Worm (Caenorhabditis elegans): ENCODE measurements around the gene pat-12.

Gene pat-12

DNA sequence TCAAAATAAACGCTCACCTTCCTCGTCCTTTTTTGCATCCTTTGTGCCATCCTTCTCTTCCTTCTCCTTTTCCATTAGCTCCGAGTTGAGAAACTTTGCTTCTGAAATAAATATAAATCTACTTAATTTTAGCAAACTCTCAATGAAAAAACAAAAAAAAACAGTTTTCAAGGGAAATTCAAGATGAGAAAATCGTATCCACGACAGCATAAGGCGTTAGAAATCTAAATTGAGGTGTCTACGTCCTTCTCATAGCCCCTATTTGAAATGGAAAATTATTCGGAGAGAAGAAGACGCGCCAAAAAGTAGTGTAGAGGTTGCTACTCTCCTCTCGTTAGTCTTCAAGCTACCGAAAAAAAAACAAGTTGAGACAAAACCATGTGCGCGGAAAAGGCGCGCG, at the start of gene pat-12:
Gene pat-12, minus strand, starts transcription at position 101 of the 400 bp plus-strand sequence.
- TF ChIP-seq unc-55 (GFP tag; optimal IDR thresholded peaks at IDR 0.05) (no peak), ZK546.5 (tag; optimal IDR thresholded peaks at IDR 0.05) (no peak), lin-11 (tag; optimal IDR thresholded peaks at IDR 0.05) (no peak), unc-39 (tag; optimal IDR thresholded peaks at IDR 0.05) (no peak), lin-13 (GFP tag; optimal IDR thresholded peaks at IDR 0.05) (no peak), alr-1 (tag; optimal IDR thresholded peaks at IDR 0.05) (no peak), C34F6.9 (tag; optimal IDR thresholded peaks at IDR 0.05) (no peak), egl-27 (tag; optimal IDR thresholded peaks at IDR 0.05) (no peak), unc-62 (GFP tag; optimal IDR thresholded peaks at IDR 0.05) (no peak)

DNA sequence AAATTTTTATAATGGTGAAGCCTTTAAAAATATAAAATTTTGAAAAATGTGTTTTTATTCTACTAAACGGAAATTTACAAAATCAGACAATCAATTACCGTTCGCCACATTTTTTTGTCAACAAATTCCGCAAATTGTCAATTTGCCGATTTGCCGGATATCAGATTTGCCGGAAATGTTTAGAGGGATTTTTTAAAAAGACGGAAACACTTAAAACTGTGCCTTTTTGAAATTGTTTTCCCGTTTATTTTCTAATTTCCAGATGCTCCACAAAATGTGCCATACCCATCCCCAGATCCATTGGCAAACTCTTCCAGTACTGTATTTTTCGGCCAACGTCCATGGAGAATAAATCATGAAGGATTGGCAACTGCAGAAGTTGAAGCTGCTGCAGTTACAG, 45.3 kb upstream of the pat-12 start:
- TF ChIP-seq alr-1 (tag; optimal IDR thresholded peaks at IDR 0.05) (no peak), Y55F3AM.14 (GFP tag; optimal IDR thresholded peaks at IDR 0.05) (no peak), nhr-23 (tag; optimal IDR thresholded peaks at IDR 0.05) (no peak)

ce11 chrIII:794984-795596, 42.9 kb upstream of the pat-12 start, which contains the start of gene trpp-11:
TSS of gene trpp-11 (plus strand) at chrIII:795136.
- no peak for TF ChIP-seq ZK546.5 (tag; optimal IDR thresholded peaks at IDR 0.05)
- TF ChIP-seq snpc-4 (tag; optimal IDR thresholded peaks at IDR 0.05): no peak
- TF ChIP-seq dmd-4 (tag; optimal IDR thresholded peaks at IDR 0.05): no peak
- no peak for TF ChIP-seq lin-11 (tag; optimal IDR thresholded peaks at IDR 0.05)
- no peak for TF ChIP-seq sma-9 (GFP tag; optimal IDR thresholded peaks at IDR 0.05)
- TF ChIP-seq sma-9 (tag; optimal IDR thresholded peaks at IDR 0.05): no peak
- no peak for TF ChIP-seq unc-55 (GFP tag; optimal IDR thresholded peaks at IDR 0.05)
- TF ChIP-seq nhr-25 (tag; optimal IDR thresholded peaks at IDR 0.05): no peak
- no peak for TF ChIP-seq gmeb-1 (tag; optimal IDR thresholded peaks at IDR 0.05)
- TF ChIP-seq unc-62 (GFP tag; optimal IDR thresholded peaks at IDR 0.05): no peak
- TF ChIP-seq Y55F3AM.14 (GFP tag; optimal IDR thresholded peaks at IDR 0.05): no peak
- no peak for TF ChIP-seq alr-1 (tag; optimal IDR thresholded peaks at IDR 0.05)
- TF ChIP-seq lin-39 (tag; optimal IDR thresholded peaks at IDR 0.05): no peak
- TF ChIP-seq nhr-237 (tag; optimal IDR thresholded peaks at IDR 0.05): no peak
- TF ChIP-seq zag-1 (tag; optimal IDR thresholded peaks at IDR 0.05): no peak
- TF ChIP-seq nhr-11 (tag; optimal IDR thresholded peaks at IDR 0.05): no peak
- no peak for TF ChIP-seq ceh-16 (tag; optimal IDR thresholded peaks at IDR 0.05)
- TF ChIP-seq sem-4 (tag; optimal IDR thresholded peaks at IDR 0.05): no peak

- TF ChIP-seq unc-55 (GFP tag; optimal IDR thresholded peaks at IDR 0.05) (no peak), nhr-77 (tag; optimal IDR thresholded peaks at IDR 0.05) (no peak)
Measured at ce11 chrIII:794000-794399, 41.8 kb upstream of the pat-12 start, which contains the start of gene rps-29. TSS of gene rps-29 (plus strand) at chrIII:794300.

DNA sequence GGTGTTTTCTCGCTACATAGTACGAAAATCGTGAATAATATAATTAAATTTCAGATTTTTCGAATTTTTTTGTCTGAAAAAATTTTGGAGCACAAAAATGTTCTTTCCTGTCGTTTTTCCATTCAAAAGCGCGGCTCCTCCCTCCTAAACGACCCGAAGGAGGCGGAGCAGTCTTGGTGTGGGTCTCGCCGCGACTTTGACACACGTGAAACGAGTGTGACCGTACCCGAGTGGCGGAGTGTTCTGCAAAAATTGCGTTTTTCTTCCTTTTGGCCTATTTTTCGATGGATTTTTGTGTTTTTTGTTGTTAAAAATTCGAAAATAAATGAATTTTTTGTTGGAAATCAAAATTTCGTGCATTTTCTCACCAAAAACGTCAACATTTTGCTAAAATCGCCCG, 41.4 kb upstream of the pat-12 start, which contains the start of gene snt-2:
Gene snt-2, minus strand, starts transcription at position 139 of the 400 bp plus-strand sequence.
- TF ChIP-seq crh-2 (tag; optimal IDR thresholded peaks at IDR 0.05) (peak; percentile 81), peb-1 (tag; optimal IDR thresholded peaks at IDR 0.05) (no peak), egl-27 (tag; optimal IDR thresholded peaks at IDR 0.05) (no peak), ceh-82 (tag; optimal IDR thresholded peaks at IDR 0.05) (no peak), fos-1 (tag; optimal IDR thresholded peaks at IDR 0.05) (peak; percentile 48), Y55F3AM.14 (GFP tag; optimal IDR thresholded peaks at IDR 0.05) (peak; percentile 36), sma-3 (GFP tag; optimal IDR thresholded peaks at IDR 0.05) (peak; percentile 61), zag-1 (tag; optimal IDR thresholded peaks at IDR 0.05) (no peak), gmeb-1 (tag; optimal IDR thresholded peaks at IDR 0.05) (peak; percentile 78), lin-13 (GFP tag; optimal IDR thresholded peaks at IDR 0.05) (peak; percentile 75), nhr-237 (tag; optimal IDR thresholded peaks at IDR 0.05) (no peak), mdl-1 (tag; optimal IDR thresholded peaks at IDR 0.05) (peak in 1 of 2 experiments; percentile 39), snpc-4 (tag; optimal IDR thresholded peaks at IDR 0.05) (peak; percentile 25), ztf-11 (tag; optimal IDR thresholded peaks at IDR 0.05) (no peak), mab-5 (tag; optimal IDR thresholded peaks at IDR 0.05) (peak; percentile 4), nhr-77 (tag; optimal IDR thresholded peaks at IDR 0.05) (no peak), nhr-25 (tag; optimal IDR thresholded peaks at IDR 0.05) (peak; percentile 50), C34F6.9 (tag; optimal IDR thresholded peaks at IDR 0.05) (peak; percentile 72), elt-3 (tag; optimal IDR thresholded peaks at IDR 0.05) (no peak), nhr-23 (tag; optimal IDR thresholded peaks at IDR 0.05) (no peak), unc-62 (GFP tag; optimal IDR thresholded peaks at IDR 0.05) (no peak), nhr-12 (tag; optimal IDR thresholded peaks at IDR 0.05) (no peak), unc-55 (GFP tag; optimal IDR thresholded peaks at IDR 0.05) (peak; percentile 92), mbf-1 (tag; optimal IDR thresholded peaks at IDR 0.05) (no peak), ztf-4 (tag; optimal IDR thresholded peaks at IDR 0.05) (no peak), ZK546.5 (tag; optimal IDR thresholded peaks at IDR 0.05) (peak; percentile 36), lin-11 (tag; optimal IDR thresholded peaks at IDR 0.05) (peak; percentile 72), sma-9 (GFP tag; optimal IDR thresholded peaks at IDR 0.05) (peak; percentile 40), sma-9 (tag; optimal IDR thresholded peaks at IDR 0.05) (no peak), R02D3.7 (tag; optimal IDR thresholded peaks at IDR 0.05) (no peak), nhr-129 (tag; optimal IDR thresholded peaks at IDR 0.05) (peak; percentile 71), ceh-16 (tag; optimal IDR thresholded peaks at IDR 0.05) (peak; percentile 21), skn-1 (tag; optimal IDR thresholded peaks at IDR 0.05) (no peak), nhr-11 (tag; optimal IDR thresholded peaks at IDR 0.05) (no peak), lsy-2 (tag; optimal IDR thresholded peaks at IDR 0.05) (peak; percentile 97 to 99), F13H6.1 (tag; optimal IDR thresholded peaks at IDR 0.05) (peak; percentile 45), nhr-6 (tag; optimal IDR thresholded peaks at IDR 0.05) (no peak), dmd-4 (tag; optimal IDR thresholded peaks at IDR 0.05) (no peak)
